Worm (Caenorhabditis elegans) whole organism, L3 larva: Measurements from ENCODE around the gene moc-6.

Experiments used
- aly-2 ChIP-seq: fragments of 150-350 bp; optimal IDR thresholded peaks from 2 replicates; lab custom pipeline; 2014; ENCODE audit warnings: missing biosample characterization, missing genetic modification characterization
- ama-1 ChIP-seq: fragments of 150-350 bp; optimal IDR thresholded peaks from 2 replicates; lab custom pipeline; 2018
- elt-1 ChIP-seq: fragments of 150-350 bp; optimal IDR thresholded peaks from 2 replicates; lab custom pipeline; 2014; ENCODE audit warnings: missing biosample characterization, missing genetic modification characterization
- fkh-10 ChIP-seq: sonication (generic microtip); optimal IDR thresholded peaks from 2 replicates; lab custom pipeline; 2017; ENCODE audit warnings: missing biosample characterization, missing genetic modification reagents, missing genetic modification characterization
- fos-1 ChIP-seq: fragments of 150-350 bp; optimal IDR thresholded peaks from 2 replicates; lab custom pipeline; 2014; ENCODE audit warnings: missing biosample characterization, missing genetic modification characterization
- jun-1 ChIP-seq: fragments of 150-350 bp; optimal IDR thresholded peaks from 2 replicates; lab custom pipeline; 2014; ENCODE audit warnings: missing biosample characterization, missing genetic modification reagents, missing genetic modification characterization
- nfya-1 ChIP-seq: sonication (generic microtip); optimal IDR thresholded peaks from 2 replicates; lab custom pipeline; 2017; ENCODE audit warnings: missing genetic modification characterization, mild to moderate bottlenecking, missing compliant biosample characterization, antibody characterized with exemption, moderate library complexity; ENCODE audit not compliant: insufficient read depth
- nhr-28 ChIP-seq: fragments of 150-350 bp; optimal IDR thresholded peaks from 2 replicates; lab custom pipeline; 2014; ENCODE audit warnings: missing biosample characterization, missing genetic modification characterization
- nhr-43 ChIP-seq: sonication (generic microtip); optimal IDR thresholded peaks from 2 replicates; lab custom pipeline; 2016; ENCODE audit warnings: mild to moderate bottlenecking, missing genetic modification characterization, missing compliant biosample characterization; ENCODE audit not compliant: poor library complexity, severe bottlenecking
- nhr-76 ChIP-seq: fragments of 150-350 bp; sonication (generic microtip); optimal IDR thresholded peaks from 5 replicates; lab custom pipeline; 2014; ENCODE audit warnings: missing biosample characterization, missing genetic modification characterization
- pha-4 ChIP-seq: fragments of 150-350 bp; optimal IDR thresholded peaks from 2 replicates; lab custom pipeline; 2014; ENCODE audit warnings: missing biosample characterization, missing genetic modification reagents, missing genetic modification characterization
- unc-39 ChIP-seq: sonication (generic microtip); optimal IDR thresholded peaks from 4 replicates; lab custom pipeline; 2017; ENCODE audit warnings: missing biosample characterization, missing genetic modification characterization

DNA sequence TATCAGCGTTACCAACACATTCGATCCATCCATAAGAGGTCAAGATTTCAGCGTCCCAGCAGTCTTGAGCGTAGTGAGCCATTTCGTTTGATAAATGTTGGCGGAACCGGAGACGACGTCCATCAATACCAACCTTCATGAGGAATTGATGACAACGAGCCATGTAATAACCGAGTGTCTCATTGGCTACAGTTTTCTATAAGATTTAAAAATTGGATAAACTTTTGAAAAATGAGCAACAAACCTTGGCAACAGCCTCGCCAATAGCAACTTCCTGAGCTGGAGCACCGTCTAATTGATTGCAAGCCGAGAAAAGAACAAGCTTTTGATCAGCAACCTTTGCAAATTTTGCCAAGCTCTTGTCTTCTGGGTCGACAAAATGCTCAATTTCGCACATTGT, 35.0 kb upstream of the moc-6 start:
- TF ChIP-seq fos-1 (tag; lab: Kevin White, UChicago) (no peak), nfya-1 (tag; lab: Kevin White, UChicago) (no peak), unc-39 (tag; lab: Kevin White, UChicago) (no peak), jun-1 (no peak), pha-4 (tag; lab: Kevin White, UChicago) (no peak), ama-1 (lab: Kevin White, UChicago) (no peak), nhr-28 (no peak), nhr-76 (tag; lab: Kevin White, UChicago) (no peak), nhr-43 (tag; lab: Kevin White, UChicago) (no peak), elt-1 (no peak), aly-2 (tag; lab: Kevin White, UChicago) (no peak), fkh-10 (GFP tag; lab: Kevin White, UChicago) (no peak)
